Worm (Caenorhabditis elegans) whole organism, L3 larva: ENCODE data around the gene lmtr-3.

Source experiments
- ceh-16 ChIP-seq: sonication (generic microtip); optimal IDR thresholded peaks from 2 replicates; lab custom pipeline; 2017; ENCODE audit warnings: missing biosample characterization, missing genetic modification characterization
- ceh-82 ChIP-seq: fragments of 150-350 bp; optimal IDR thresholded peaks from 2 replicates; lab custom pipeline; 2014; ENCODE audit warnings: missing biosample characterization, missing genetic modification characterization
- daf-12 ChIP-seq: fragments of 150-350 bp; optimal IDR thresholded peaks from 2 replicates; lab custom pipeline; 2014; ENCODE audit warnings: missing biosample characterization, missing genetic modification reagents, missing genetic modification characterization
- elt-1 ChIP-seq: fragments of 150-350 bp; optimal IDR thresholded peaks from 2 replicates; lab custom pipeline; 2014; ENCODE audit warnings: missing biosample characterization, missing genetic modification characterization
- fos-1 ChIP-seq: fragments of 150-350 bp; optimal IDR thresholded peaks from 2 replicates; lab custom pipeline; 2014; ENCODE audit warnings: missing biosample characterization, missing genetic modification characterization
- nhr-11 ChIP-seq: fragments of 150-350 bp; optimal IDR thresholded peaks from 2 replicates; lab custom pipeline; 2014; ENCODE audit warnings: missing biosample characterization, missing genetic modification characterization
- nhr-25 ChIP-seq: sonication (generic microtip); optimal IDR thresholded peaks from 2 replicates; lab custom pipeline; 2017; ENCODE audit warnings: missing biosample characterization, missing genetic modification characterization
- pha-4 ChIP-seq: fragments of 150-350 bp; optimal IDR thresholded peaks from 2 replicates; lab custom pipeline; 2014; ENCODE audit warnings: missing biosample characterization, missing genetic modification reagents, missing genetic modification characterization
- tbx-2 ChIP-seq: sonication (generic microtip); optimal IDR thresholded peaks from 2 replicates; lab custom pipeline; 2016; ENCODE audit warnings: mild to moderate bottlenecking, missing genetic modification characterization, missing compliant biosample characterization
- unc-39 ChIP-seq: sonication (generic microtip); optimal IDR thresholded peaks from 4 replicates; lab custom pipeline; 2017; ENCODE audit warnings: missing biosample characterization, missing genetic modification characterization
- unc-62 ChIP-seq: fragments of 150-350 bp; sonication (generic microtip); optimal IDR thresholded peaks from 4 replicates; lab custom pipeline; 2014; ENCODE audit warnings: missing biosample characterization, missing genetic modification reagents, missing genetic modification characterization
- ztf-4 ChIP-seq: fragments of 150-350 bp; optimal IDR thresholded peaks from 2 replicates; lab custom pipeline; 2014; ENCODE audit warnings: missing biosample characterization, missing genetic modification characterization

DNA sequence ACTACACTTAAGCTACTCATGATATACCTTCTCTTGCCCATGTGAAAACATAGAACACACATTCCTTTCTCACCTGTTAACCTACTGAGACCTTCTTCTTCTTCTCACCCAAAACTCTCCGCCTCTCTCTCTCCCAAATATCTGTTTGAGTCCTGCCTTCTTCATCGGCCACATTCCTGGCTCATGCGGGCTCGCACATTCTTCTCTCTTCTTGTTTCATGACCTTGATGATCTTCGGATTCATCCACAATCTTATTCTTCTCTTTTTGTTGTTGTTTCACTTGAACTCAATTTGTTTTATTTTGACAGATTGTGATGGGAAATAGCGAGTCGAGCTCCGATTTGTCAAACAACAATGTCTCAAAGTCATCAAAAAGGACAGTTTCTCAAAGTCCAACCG is 47.9 kb downstream of the lmtr-3 start, which contains the start of gene T19C4.5:
- TF ChIP-seq ceh-16 (tag; lab: Kevin White, UChicago): no peak
- no peak for TF ChIP-seq unc-39 (tag; lab: Kevin White, UChicago)
- no peak for TF ChIP-seq daf-12 (tag; lab: Kevin White, UChicago)
- no peak for TF ChIP-seq ceh-82 (tag; lab: Kevin White, UChicago)
- TF ChIP-seq elt-1: no peak
- no peak for TF ChIP-seq tbx-2 (tag; lab: Kevin White, UChicago)
- TF ChIP-seq unc-62: no peak
- no peak for TF ChIP-seq nhr-25 (tag; lab: Kevin White, UChicago)
- no peak for TF ChIP-seq ztf-4 (tag; lab: Kevin White, UChicago)
- TF ChIP-seq nhr-11: no peak
- no peak for TF ChIP-seq pha-4 (tag; lab: Kevin White, UChicago)
- no peak for TF ChIP-seq fos-1
